Worm (Caenorhabditis elegans) whole organism, early embryonic: ENCODE data around the gene npr-41.

Experiments
- B0310.2 ChIP-seq: sonication (generic microtip); optimal IDR thresholded peaks from 2 replicates; lab custom pipeline; 2016; ENCODE audit warnings: mild to moderate bottlenecking, missing genetic modification characterization, missing compliant biosample characterization
- F13C5.2 ChIP-seq: sonication (generic microtip); optimal IDR thresholded peaks from 2 replicates; lab custom pipeline; 2017; ENCODE audit warnings: mild to moderate bottlenecking, missing genetic modification characterization, inconsistent platforms, missing compliant biosample characterization
- aly-1 ChIP-seq: sonication (generic microtip); optimal IDR thresholded peaks from 2 replicates; lab custom pipeline; 2016; ENCODE audit warnings: missing genetic modification characterization, missing compliant biosample characterization
- ama-1 ChIP-seq: fragments of 150-350 bp; optimal IDR thresholded peaks from 2 replicates; lab custom pipeline; 2014
- ceh-13 ChIP-seq: fragments of 200-800 bp; sonication (Bioruptor generic); optimal IDR thresholded peaks from 2 replicates; lab custom pipeline; 2018; ENCODE audit warnings: mild to moderate bottlenecking, missing genetic modification characterization, missing compliant biosample characterization
- ceh-36 ChIP-seq: sonication (generic microtip); optimal IDR thresholded peaks from 2 replicates; lab custom pipeline; 2016; ENCODE audit warnings: missing genetic modification characterization, inconsistent platforms, missing compliant biosample characterization
- ets-7 ChIP-seq: sonication (generic microtip); optimal IDR thresholded peaks from 2 replicates; lab custom pipeline; 2016; ENCODE audit warnings: missing genotype, missing genetic modification characterization, missing compliant biosample characterization
- flt-1 ChIP-seq: fragments of 200-800 bp; sonication (Bioruptor generic); IDR thresholded peaks from 2 replicates; pipeline ENCODE4 v1.3.6; 2022; ENCODE audit warnings: missing genetic modification characterization, missing compliant biosample characterization
- hmbx-1 ChIP-seq: sonication (generic microtip); optimal IDR thresholded peaks from 2 replicates; lab custom pipeline; 2016; ENCODE audit warnings: mild to moderate bottlenecking, missing genetic modification characterization, missing compliant biosample characterization
- hmg-4 ChIP-seq: fragments of 200-800 bp; sonication (Bioruptor generic); optimal IDR thresholded peaks from 2 replicates; lab custom pipeline; 2018; ENCODE audit warnings: mild to moderate bottlenecking, missing genetic modification characterization, missing compliant biosample characterization
- hnd-1 ChIP-seq: sonication (generic microtip); optimal IDR thresholded peaks from 2 replicates; lab custom pipeline; 2016; ENCODE audit warnings: missing genetic modification characterization, missing compliant biosample characterization
- pes-1 ChIP-seq: fragments of 200-800 bp; sonication (Bioruptor generic); IDR thresholded peaks from 2 replicates; pipeline ENCODE4 v1.3.6; 2022; ENCODE audit warnings: missing genetic modification reagents, missing genetic modification characterization, missing compliant biosample characterization
- scrt-1 ChIP-seq: fragments of 200-800 bp; sonication (Bioruptor generic); IDR thresholded peaks from 2 replicates; pipeline ENCODE4 v1.3.6; 2022; ENCODE audit warnings: missing genetic modification characterization, missing compliant biosample characterization
- sea-1 ChIP-seq: fragments of 200-800 bp; sonication (Bioruptor generic); conservative IDR thresholded peaks from 2 replicates; pipeline ENCODE4 v1.3.6; 2022; ENCODE audit warnings: missing genetic modification characterization, missing compliant biosample characterization
- tbx-11 ChIP-seq: fragments of 200-800 bp; sonication (Bioruptor generic); IDR thresholded peaks from 2 replicates; pipeline ENCODE4 v1.3.6; 2022; ENCODE audit warnings: missing genetic modification characterization, missing compliant biosample characterization
- tbx-37 ChIP-seq: fragments of 200-800 bp; sonication (Bioruptor generic); conservative IDR thresholded peaks from 2 replicates; pipeline ENCODE4 v1.3.6; 2022; ENCODE audit warnings: missing genetic modification reagents, missing genetic modification characterization, missing compliant biosample characterization
- tra-4 ChIP-seq: sonication (generic microtip); optimal IDR thresholded peaks from 2 replicates; lab custom pipeline; 2017; ENCODE audit warnings: missing genetic modification characterization, missing compliant biosample characterization

Gene npr-41

DNA sequence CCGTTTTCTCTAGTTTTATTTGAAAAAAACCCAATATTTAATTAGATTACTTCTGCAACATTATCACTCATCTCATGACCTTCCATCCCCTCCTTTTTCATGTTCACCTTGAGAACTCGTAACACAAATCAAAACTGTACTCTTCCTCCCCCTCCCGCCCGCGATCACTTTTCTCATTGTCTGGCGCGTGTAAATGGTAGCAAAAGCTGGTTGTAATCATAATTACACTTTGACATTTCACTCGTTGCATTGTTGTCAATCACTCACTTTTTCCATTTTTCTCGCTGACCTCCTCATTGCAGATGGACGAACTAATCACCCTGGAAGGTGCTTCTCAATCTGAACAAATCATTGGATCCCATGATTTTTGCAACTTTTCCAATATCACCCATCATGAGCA lies at the start of gene npr-41:
TSS of gene npr-41 (plus strand) at position 301 of the 400 bp plus-strand sequence.
- TF ChIP-seq scrt-1 (GFP tag; lab: Robert Waterston, UW) (no peak), pes-1 (GFP tag; lab: Robert Waterston, UW) (no peak), tbx-37 (GFP tag; lab: Robert Waterston, UW) (no peak), tbx-11 (no peak), ceh-36 (tag; lab: Kevin White, UChicago) (no peak)

DNA sequence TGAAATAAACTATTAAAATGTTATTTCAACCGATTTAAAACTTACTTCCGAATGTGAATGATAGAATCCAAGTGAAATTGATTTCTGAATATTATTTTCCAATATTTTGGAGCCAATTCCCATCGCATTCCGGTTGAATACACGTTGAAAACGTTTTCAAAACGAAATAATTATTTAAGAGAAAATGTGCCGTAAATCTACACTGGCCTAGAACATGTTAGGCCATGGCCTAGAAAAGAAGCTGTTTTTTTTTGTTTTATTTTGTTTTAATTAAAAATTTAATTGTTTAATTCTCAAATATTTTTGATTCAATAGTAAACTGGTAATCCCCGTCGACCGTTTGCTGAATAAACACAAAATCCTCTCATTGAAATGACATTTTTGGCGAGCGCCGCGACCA lies 46.6 kb upstream of the npr-41 start:
- TF ChIP-seq F13C5.2 (tag; lab: Kevin White, UChicago) (no peak), hmbx-1 (tag; lab: Kevin White, UChicago) (no peak), flt-1 (GFP tag; lab: Robert Waterston, UW) (no peak), ceh-13 (GFP tag; lab: Kevin White, UChicago) (no peak), ets-7 (tag; lab: Kevin White, UChicago) (no peak), tbx-37 (GFP tag; lab: Robert Waterston, UW) (no peak), pes-1 (GFP tag; lab: Robert Waterston, UW) (no peak)

DNA sequence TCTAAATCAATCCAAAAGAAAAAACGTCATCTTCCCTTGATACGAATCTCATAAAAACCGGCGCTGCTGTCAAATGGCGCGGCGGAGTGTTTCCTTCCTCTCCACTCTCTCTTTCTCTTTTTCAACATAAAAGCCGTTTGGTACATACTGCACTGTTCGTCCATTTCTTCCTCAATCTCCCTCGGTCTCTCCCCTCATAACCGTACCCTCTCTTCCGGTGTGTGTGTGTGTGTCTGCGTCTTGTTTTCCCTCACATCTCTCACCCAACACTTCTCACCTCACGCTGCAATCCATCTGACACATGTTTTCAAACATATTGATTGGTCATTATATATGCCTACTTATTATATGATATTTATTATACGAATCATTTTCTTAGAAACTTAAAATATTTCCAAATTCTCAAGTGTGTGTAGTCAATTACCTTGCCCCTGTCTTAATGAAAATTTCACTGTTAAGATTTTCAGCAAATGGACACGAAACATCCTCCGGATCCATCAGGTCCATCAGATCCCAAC lies 46.0 kb upstream of the npr-41 start, which contains the start of the genes aars-1 and rga-1:
TSS of gene aars-1 (minus strand) at position 71 of the 518 bp plus-strand sequence.
TSS of gene rga-1 (plus strand) at position 468 of the 518 bp plus-strand sequence.
- TF ChIP-seq ceh-36 (tag; lab: Kevin White, UChicago) (no peak), scrt-1 (GFP tag; lab: Robert Waterston, UW) (no peak), sea-1 (GFP tag; lab: Robert Waterston, UW) (no peak), ets-7 (tag; lab: Kevin White, UChicago) (peak; percentile 61), hmg-4 (no peak), F13C5.2 (tag; lab: Kevin White, UChicago) (peak; percentile 27), aly-1 (tag; lab: Kevin White, UChicago) (no peak), ama-1 (lab: Kevin White, UChicago) (no peak), hmbx-1 (tag; lab: Kevin White, UChicago) (no peak)

DNA sequence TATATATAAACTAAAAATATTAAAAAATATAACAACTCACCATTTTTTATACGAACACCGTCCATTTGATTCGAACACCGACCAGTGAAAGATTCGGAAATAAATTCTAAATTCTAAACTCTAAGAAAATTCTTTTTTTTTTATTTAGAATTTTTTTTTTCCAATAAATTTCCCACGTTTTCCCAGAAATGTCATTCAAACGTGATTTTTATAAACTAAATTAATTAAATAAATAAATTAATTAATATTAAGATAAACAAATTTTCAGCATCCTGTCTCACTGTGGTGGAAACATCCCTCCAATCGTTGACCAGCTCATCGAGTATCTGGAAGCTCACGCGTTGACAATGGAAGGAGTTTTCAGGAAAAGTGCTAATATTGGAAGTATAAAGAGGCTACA lies 42.9 kb upstream of the npr-41 start, which contains the start of gene klp-17:
TSS of gene klp-17 (minus strand) at position 101 of the 400 bp plus-strand sequence.
- TF ChIP-seq sea-1 (GFP tag; lab: Robert Waterston, UW) (no peak), pes-1 (GFP tag; lab: Robert Waterston, UW) (no peak), tbx-11 (no peak), tbx-37 (GFP tag; lab: Robert Waterston, UW) (no peak), ceh-36 (tag; lab: Kevin White, UChicago) (no peak), hmbx-1 (tag; lab: Kevin White, UChicago) (no peak), ceh-13 (GFP tag; lab: Kevin White, UChicago) (no peak), hnd-1 (tag; lab: Kevin White, UChicago) (no peak), scrt-1 (GFP tag; lab: Robert Waterston, UW) (no peak), F13C5.2 (tag; lab: Kevin White, UChicago) (no peak), ama-1 (lab: Kevin White, UChicago) (no peak), hmg-4 (no peak), aly-1 (tag; lab: Kevin White, UChicago) (no peak), flt-1 (GFP tag; lab: Robert Waterston, UW) (no peak)

DNA sequence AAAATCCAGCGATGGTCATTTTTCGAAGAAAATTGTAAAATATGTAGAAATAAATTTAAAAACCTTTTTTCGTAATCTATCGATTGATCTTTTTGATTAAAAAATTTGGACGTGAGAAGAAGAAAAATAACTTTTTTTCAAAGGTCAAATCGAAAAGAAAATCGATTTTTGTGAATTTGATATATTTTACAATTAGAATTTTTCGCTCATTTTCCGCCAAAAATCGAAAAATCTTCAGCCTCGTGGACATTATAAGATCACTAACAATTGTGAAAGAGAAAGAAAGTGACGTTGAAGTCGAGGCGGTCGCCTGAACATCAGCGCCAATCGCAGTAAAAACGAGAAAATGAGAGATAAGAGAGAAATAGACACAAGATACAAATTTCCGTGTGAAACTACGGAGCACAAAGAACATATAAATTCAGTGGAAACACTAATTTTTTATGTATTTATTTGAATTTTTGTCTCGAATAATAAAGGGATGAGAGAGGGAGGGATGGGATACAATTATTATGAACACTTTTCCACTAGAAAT lies 40.8 kb upstream of the npr-41 start, which contains the start of gene cisd-1:
TSS of gene cisd-1 (minus strand) at position 51 of the 535 bp plus-strand sequence.
- TF ChIP-seq scrt-1 (GFP tag; lab: Robert Waterston, UW) (no peak), hnd-1 (tag; lab: Kevin White, UChicago) (no peak), tbx-37 (GFP tag; lab: Robert Waterston, UW) (no peak), flt-1 (GFP tag; lab: Robert Waterston, UW) (no peak), tbx-11 (no peak), tra-4 (tag; lab: Kevin White, UChicago) (no peak), ama-1 (lab: Kevin White, UChicago) (no peak), ceh-36 (tag; lab: Kevin White, UChicago) (no peak), pes-1 (GFP tag; lab: Robert Waterston, UW) (no peak), sea-1 (GFP tag; lab: Robert Waterston, UW) (no peak), ceh-13 (GFP tag; lab: Kevin White, UChicago) (no peak), ets-7 (tag; lab: Kevin White, UChicago) (no peak), hmbx-1 (tag; lab: Kevin White, UChicago) (no peak), B0310.2 (tag; lab: Kevin White, UChicago) (no peak)

DNA sequence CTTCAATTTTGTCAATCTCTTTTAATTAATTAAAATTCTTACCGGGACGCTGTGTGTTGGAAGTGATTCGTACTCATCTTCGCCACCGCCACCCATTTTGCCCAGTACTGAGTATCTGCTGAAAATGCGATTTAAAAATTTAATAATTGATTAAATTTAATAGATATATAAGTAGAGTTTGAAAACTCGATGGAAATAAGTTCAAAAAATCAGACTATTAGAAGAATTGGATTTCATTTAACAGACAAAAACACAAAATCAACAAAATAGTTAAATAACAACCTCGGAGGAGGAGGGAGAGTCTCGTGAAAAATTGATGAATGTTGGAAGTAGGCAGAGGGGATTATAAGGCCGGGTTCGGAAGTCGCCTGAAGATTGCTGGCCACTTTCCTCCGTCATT lies 38.6 kb upstream of the npr-41 start, which contains the start of gene mfn-1:
TSS of gene mfn-1 (minus strand) at position 101 of the 400 bp plus-strand sequence.
- TF ChIP-seq tra-4 (tag; lab: Kevin White, UChicago) (no peak), sea-1 (GFP tag; lab: Robert Waterston, UW) (no peak), ceh-13 (GFP tag; lab: Kevin White, UChicago) (no peak), ceh-36 (tag; lab: Kevin White, UChicago) (no peak), pes-1 (GFP tag; lab: Robert Waterston, UW) (no peak), B0310.2 (tag; lab: Kevin White, UChicago) (no peak), tbx-11 (no peak), hmbx-1 (tag; lab: Kevin White, UChicago) (no peak), tbx-37 (GFP tag; lab: Robert Waterston, UW) (no peak), hmg-4 (no peak)

DNA sequence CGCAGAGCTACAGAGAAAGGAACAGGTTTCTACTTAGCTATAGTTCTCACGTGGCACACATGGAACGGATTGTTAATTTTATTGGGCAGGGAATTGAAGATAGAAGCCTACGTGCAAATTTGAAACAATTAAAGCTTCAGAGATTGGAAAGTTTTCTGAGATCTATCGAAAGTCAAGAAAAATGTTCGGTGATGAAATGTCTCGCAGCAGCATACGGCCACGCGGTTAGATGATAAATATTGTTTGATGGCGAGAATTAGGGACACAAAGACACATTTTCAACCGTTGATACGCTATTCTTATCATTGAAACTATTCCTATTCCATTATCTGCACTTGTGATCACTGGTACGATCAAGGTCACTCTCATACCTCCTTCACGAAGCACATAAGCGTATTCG lies 37.9 kb upstream of the npr-41 start:
- no peak for TF ChIP-seq tbx-11
- no peak for TF ChIP-seq pes-1 (GFP tag; lab: Robert Waterston, UW)
- TF ChIP-seq hnd-1 (tag; lab: Kevin White, UChicago) = no peak
